Worm (Caenorhabditis elegans) whole organism, L1 larva: ENCODE results near the gene pah-1.

Experiments
- C04F5.9 ChIP-seq: sonication (generic microtip); optimal IDR thresholded peaks from 2 replicates; lab custom pipeline; 2016; ENCODE audit warnings: missing genetic modification characterization, missing compliant biosample characterization
- C16A3.4 ChIP-seq: fragments of 150-350 bp; optimal IDR thresholded peaks from 2 replicates; lab custom pipeline; 2014; ENCODE audit warnings: missing biosample characterization, missing genetic modification characterization
- C34B4.2 ChIP-seq: sonication (generic microtip); optimal IDR thresholded peaks from 2 replicates; lab custom pipeline; 2017; ENCODE audit warnings: mild to moderate bottlenecking, missing genetic modification characterization, missing compliant biosample characterization
- Y116A8C.19 ChIP-seq: sonication (generic microtip); optimal IDR thresholded peaks from 2 replicates; lab custom pipeline; 2016; ENCODE audit warnings: missing compliant biosample characterization, missing genetic modification characterization, borderline replicate concordance
- aha-1 ChIP-seq: fragments of 150-350 bp; optimal IDR thresholded peaks from 2 replicates; lab custom pipeline; 2014; ENCODE audit warnings: missing biosample characterization, missing genetic modification characterization
- alr-1 ChIP-seq: fragments of 200-800 bp; sonication (Bioruptor generic); optimal IDR thresholded peaks from 2 replicates; lab custom pipeline; 2018; ENCODE audit warnings: borderline replicate concordance, mild to moderate bottlenecking, missing genetic modification characterization, missing compliant biosample characterization
- aly-2 ChIP-seq: fragments of 150-350 bp; optimal IDR thresholded peaks from 2 replicates; lab custom pipeline; 2014; ENCODE audit warnings: missing biosample characterization, missing genetic modification characterization
- blmp-1 ChIP-seq: fragments of 150-350 bp; optimal IDR thresholded peaks from 2 replicates; lab custom pipeline; 2014; ENCODE audit warnings: missing biosample characterization, missing genetic modification characterization
- ceh-63 ChIP-seq: fragments of 200-800 bp; sonication (Bioruptor generic); optimal IDR thresholded peaks from 2 replicates; lab custom pipeline; 2018; ENCODE audit warnings: mild to moderate bottlenecking, missing genetic modification characterization, missing compliant biosample characterization
- ceh-82 ChIP-seq, 3 experiments: fragments of 150-350 bp in 1 of 3; sonication (generic microtip) in 2 of 3; optimal IDR thresholded peaks; 2 replicates each; lab custom pipeline; 2014 to 2017; ENCODE audit warnings: missing biosample characterization in 3 of 3, missing genetic modification characterization in 3 of 3
- ceh-90 ChIP-seq: sonication (generic microtip); optimal IDR thresholded peaks from 2 replicates; lab custom pipeline; 2016; ENCODE audit warnings: missing genetic modification characterization, missing compliant biosample characterization
- ces-1 ChIP-seq: fragments of 150-350 bp; optimal IDR thresholded peaks from 2 replicates; lab custom pipeline; 2014; ENCODE audit warnings: missing biosample characterization, missing genetic modification reagents, missing genetic modification characterization
- dpl-1 ChIP-seq, 3 experiments: fragments of 150-350 bp in 2 of 3; sonication (generic microtip) in 1 of 3; optimal IDR thresholded peaks; 2 replicates each; lab custom pipeline; 2014 to 2017; ENCODE audit warnings: missing biosample characterization in 3 of 3, missing genetic modification characterization in 3 of 3, missing genetic modification reagents in 3 of 3
- dsc-1 ChIP-seq: sonication (generic microtip); optimal IDR thresholded peaks from 2 replicates; lab custom pipeline; 2016; ENCODE audit warnings: mild to moderate bottlenecking, missing genetic modification characterization, missing compliant biosample characterization
- efl-1 ChIP-seq, 4 experiments: fragments of 150-350 bp; optimal IDR thresholded peaks in 3 of 4; peaks in 1 of 4; 1 replicate in 1 of 4; 2 replicates in 3 of 4; lab custom pipeline; 2014; ENCODE audit warnings: missing biosample characterization in 2 of 4, missing genetic modification characterization in 2 of 4, missing genetic modification reagents in 2 of 4
- egl-27 ChIP-seq, 2 experiments: fragments of 150-350 bp in 1 of 2; sonication (generic microtip); optimal IDR thresholded peaks; 3 replicates each; lab custom pipeline; 2017 to 2018; ENCODE audit warnings: missing biosample characterization in 2 of 2, missing genetic modification characterization in 2 of 2, missing genetic modification reagents in 2 of 2
- elt-2 ChIP-seq: sonication (generic microtip); optimal IDR thresholded peaks from 2 replicates; lab custom pipeline; 2016; ENCODE audit warnings: missing genetic modification characterization, mild to moderate bottlenecking, inconsistent platforms, missing compliant biosample characterization, missing genetic modification reagents
- fos-1 ChIP-seq: fragments of 150-350 bp; optimal IDR thresholded peaks from 2 replicates; lab custom pipeline; 2014; ENCODE audit warnings: missing biosample characterization, missing genetic modification characterization
- hlh-17 ChIP-seq: fragments of 200-800 bp; sonication (Bioruptor generic); optimal IDR thresholded peaks from 2 replicates; lab custom pipeline; 2018; ENCODE audit warnings: missing genetic modification characterization, mild to moderate bottlenecking, missing compliant biosample characterization, moderate library complexity, borderline replicate concordance
- isw-1 ChIP-seq: fragments of 200-800 bp; sonication (Bioruptor generic); IDR thresholded peaks from 2 replicates; pipeline ENCODE4 v1.3.6; 2022; ENCODE audit warnings: missing genetic modification characterization, missing compliant biosample characterization
- jun-1 ChIP-seq: fragments of 150-350 bp; optimal IDR thresholded peaks from 2 replicates; lab custom pipeline; 2014; ENCODE audit warnings: missing biosample characterization, missing genetic modification reagents, missing genetic modification characterization
- lin-13 ChIP-seq: fragments of 150-350 bp; optimal IDR thresholded peaks from 2 replicates; lab custom pipeline; 2014; ENCODE audit warnings: missing biosample characterization, missing genetic modification reagents, missing genetic modification characterization
- lin-15B ChIP-seq: fragments of 150-350 bp; sonication (generic microtip); optimal IDR thresholded peaks from 3 replicates; lab custom pipeline; 2014; ENCODE audit warnings: missing biosample characterization, missing genetic modification characterization
- lin-35 ChIP-seq, 2 experiments: fragments of 150-350 bp; optimal IDR thresholded peaks; 2 replicates each; lab custom pipeline; 2014; ENCODE audit warnings: missing biosample characterization in 2 of 2, missing genetic modification characterization in 2 of 2, missing genetic modification reagents in 2 of 2
- lin-39 ChIP-seq: fragments of 150-350 bp; optimal IDR thresholded peaks from 2 replicates; lab custom pipeline; 2014; ENCODE audit warnings: missing biosample characterization, missing genetic modification reagents, missing genetic modification characterization
- mab-9 ChIP-seq: fragments of 200-800 bp; sonication (Bioruptor generic); IDR thresholded peaks from 2 replicates; pipeline ENCODE4 v1.3.6; 2022; ENCODE audit warnings: missing genetic modification reagents, missing genetic modification characterization, missing compliant biosample characterization
- mef-2 ChIP-seq: fragments of 150-350 bp; optimal IDR thresholded peaks from 2 replicates; lab custom pipeline; 2014; ENCODE audit warnings: missing biosample characterization, missing genetic modification characterization
- mep-1 ChIP-seq: fragments of 150-350 bp; optimal IDR thresholded peaks from 2 replicates; lab custom pipeline; 2014; ENCODE audit warnings: missing biosample characterization, missing genetic modification characterization
- nhr-12 ChIP-seq: sonication (generic microtip); optimal IDR thresholded peaks from 2 replicates; lab custom pipeline; 2017; ENCODE audit warnings: missing biosample characterization, missing genetic modification characterization
- nhr-20 ChIP-seq: sonication (generic microtip); optimal IDR thresholded peaks from 2 replicates; lab custom pipeline; 2016; ENCODE audit warnings: mild to moderate bottlenecking, missing genetic modification characterization, missing compliant biosample characterization
- nhr-28 ChIP-seq: fragments of 150-350 bp; optimal IDR thresholded peaks from 2 replicates; lab custom pipeline; 2014; ENCODE audit warnings: missing biosample characterization, missing genetic modification characterization
- nhr-47 ChIP-seq: sonication (generic microtip); optimal IDR thresholded peaks from 2 replicates; lab custom pipeline; 2016; ENCODE audit warnings: mild to moderate bottlenecking, missing genetic modification characterization, moderate library complexity, missing compliant biosample characterization
- nhr-71 ChIP-seq: sonication (generic microtip); optimal IDR thresholded peaks from 2 replicates; lab custom pipeline; 2016; ENCODE audit warnings: mild to moderate bottlenecking, missing genetic modification characterization, moderate library complexity, missing compliant biosample characterization
- nhr-85 ChIP-seq: sonication (generic microtip); peaks from one replicate; lab custom pipeline; 2016; ENCODE audit warnings: missing genetic modification characterization, inconsistent platforms, missing compliant biosample characterization
- pag-3 ChIP-seq: sonication (generic microtip); optimal IDR thresholded peaks from 2 replicates; lab custom pipeline; 2017; ENCODE audit warnings: missing genetic modification characterization, mild to moderate bottlenecking, missing compliant biosample characterization, antibody characterized with exemption, borderline replicate concordance; ENCODE audit not compliant: insufficient read depth
- pqm-1 ChIP-seq: sonication (generic microtip); optimal IDR thresholded peaks from 3 replicates; lab custom pipeline; 2017; ENCODE audit warnings: missing biosample characterization, missing genetic modification characterization
- rnt-1 ChIP-seq: sonication (generic microtip); optimal IDR thresholded peaks from 2 replicates; lab custom pipeline; 2016; ENCODE audit warnings: mild to moderate bottlenecking, missing genetic modification characterization, moderate library complexity, missing compliant biosample characterization
- skn-1 ChIP-seq: fragments of 150-350 bp; optimal IDR thresholded peaks from 2 replicates; lab custom pipeline; 2014; ENCODE audit warnings: missing biosample characterization, missing genetic modification characterization
- snpc-4 ChIP-seq: fragments of 150-350 bp; optimal IDR thresholded peaks from 2 replicates; lab custom pipeline; 2014; ENCODE audit warnings: missing biosample characterization, missing genetic modification characterization
- snu-23 ChIP-seq: sonication (generic microtip); optimal IDR thresholded peaks from 2 replicates; lab custom pipeline; 2016; ENCODE audit warnings: missing genetic modification characterization, missing compliant biosample characterization
- sox-4 ChIP-seq: sonication (generic microtip); optimal IDR thresholded peaks from 2 replicates; lab custom pipeline; 2016; ENCODE audit warnings: missing genetic modification characterization, missing compliant biosample characterization
- swsn-7 ChIP-seq: sonication (generic microtip); optimal IDR thresholded peaks from 2 replicates; lab custom pipeline; 2016; ENCODE audit warnings: missing genetic modification characterization, missing compliant biosample characterization
- unc-130 ChIP-seq: fragments of 150-350 bp; optimal IDR thresholded peaks from 2 replicates; lab custom pipeline; 2017; ENCODE audit warnings: missing biosample characterization, missing genetic modification characterization, inconsistent platforms
- unc-62 ChIP-seq: fragments of 150-350 bp; optimal IDR thresholded peaks from 2 replicates; lab custom pipeline; 2014; ENCODE audit warnings: missing biosample characterization, missing genetic modification reagents, missing genetic modification characterization
- unc-86 ChIP-seq: sonication (generic microtip); optimal IDR thresholded peaks from 2 replicates; lab custom pipeline; 2016; ENCODE audit warnings: missing genetic modification characterization, missing compliant biosample characterization
- vab-15 ChIP-seq: sonication (generic microtip); optimal IDR thresholded peaks from 2 replicates; lab custom pipeline; 2017; ENCODE audit warnings: missing genotype, mild to moderate bottlenecking, missing genetic modification characterization, missing compliant biosample characterization
- ztf-4 ChIP-seq: fragments of 150-350 bp; optimal IDR thresholded peaks from 2 replicates; lab custom pipeline; 2014; ENCODE audit warnings: missing biosample characterization, missing genetic modification characterization

pah-1 gene

DNA sequence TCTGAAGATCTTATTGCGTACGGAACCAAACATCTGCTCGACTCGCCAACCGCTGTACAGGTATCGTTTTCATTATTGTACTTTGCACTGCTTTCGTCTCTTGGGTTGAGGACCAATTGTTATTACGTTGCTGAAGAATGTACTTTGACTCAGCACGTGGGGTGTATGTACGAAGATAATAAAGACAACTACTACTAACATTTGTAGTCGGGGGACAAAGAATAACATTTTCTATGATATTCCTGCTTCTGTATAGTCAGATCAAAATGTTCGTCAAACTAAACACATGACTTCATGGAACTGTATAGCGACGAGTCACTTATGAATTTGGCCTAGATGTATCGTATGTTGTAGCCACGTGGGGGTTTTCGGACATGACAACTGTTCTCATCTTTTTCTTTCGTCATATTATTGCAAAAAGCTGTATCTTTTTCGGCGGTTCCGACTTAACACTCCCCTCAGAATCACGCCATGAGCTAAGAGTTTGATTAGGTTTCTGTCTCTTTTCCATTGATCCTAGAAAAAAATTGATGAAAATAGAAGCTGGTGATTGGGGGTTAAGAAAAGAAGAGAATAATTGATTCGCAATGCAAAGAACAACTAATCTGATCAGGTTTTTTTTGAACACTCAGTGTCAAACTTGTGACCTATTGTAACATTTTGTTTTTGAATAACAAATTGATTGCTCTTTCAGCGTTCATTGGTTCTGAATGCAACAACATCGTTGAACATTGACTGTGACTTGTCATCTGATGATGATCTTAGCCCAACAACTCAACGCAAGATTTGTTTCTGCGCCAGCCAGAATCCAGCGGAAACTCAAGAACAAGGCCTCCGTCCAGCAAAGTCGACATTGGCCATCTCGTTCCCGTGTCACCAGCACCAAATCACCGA is 22.0 kb downstream of the pah-1 start (continued):
- TF ChIP-seq Y116A8C.19 (tag; lab: Kevin White, UChicago) = no peak
- TF ChIP-seq rnt-1 (tag; lab: Kevin White, UChicago) = peak; percentile 50

DNA sequence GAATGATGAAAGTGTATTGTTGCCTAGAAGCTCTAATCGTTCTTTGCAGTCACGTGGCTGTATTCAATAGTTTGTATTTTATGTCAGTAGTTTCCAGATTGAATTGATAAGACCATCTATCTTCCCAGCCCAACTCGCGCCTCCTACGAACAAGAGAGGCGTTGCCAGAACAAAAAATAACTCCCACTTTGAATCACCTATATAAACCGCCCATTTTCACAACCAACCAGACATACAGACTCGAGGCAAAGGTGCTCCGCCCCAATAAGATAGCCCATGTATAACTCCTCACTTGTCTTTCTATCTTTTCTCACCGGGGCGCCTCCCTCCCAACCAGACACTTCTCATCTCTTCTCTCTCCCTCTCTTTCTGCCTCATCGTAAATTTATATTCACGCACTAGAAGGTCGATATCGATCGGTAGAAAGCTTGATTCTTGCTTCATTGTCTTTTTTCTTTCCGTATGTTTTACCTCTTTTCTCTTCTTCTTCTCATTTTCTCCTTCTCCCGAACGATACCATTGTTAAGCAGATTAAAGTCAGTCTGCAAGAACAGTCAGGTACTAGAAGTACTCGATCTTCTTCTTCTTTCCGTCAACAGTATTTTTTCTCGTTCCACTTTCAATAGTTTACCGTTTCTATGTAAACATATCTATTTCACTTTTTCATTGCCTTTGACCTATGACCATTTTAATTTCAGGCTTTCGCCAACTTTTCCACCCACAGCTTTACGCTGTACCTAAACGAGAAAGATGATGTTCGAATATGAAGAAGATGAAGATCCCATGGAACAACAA is 23.2 kb downstream of the pah-1 start, which contains the start of gene mak-1:
Gene mak-1 (plus strand): TSS at position 693 of the 795 bp plus-strand sequence.
- no peak for TF ChIP-seq snpc-4 (tag; lab: Kevin White, UChicago)
- peak; percentile 11 for TF ChIP-seq swsn-7
- no peak for TF ChIP-seq ceh-90 (tag; lab: Kevin White, UChicago)
- no peak for TF ChIP-seq nhr-28 (tag; lab: Kevin White, UChicago)
- TF ChIP-seq nhr-47 (tag; lab: Kevin White, UChicago) = peak; percentile 22
- no peak for TF ChIP-seq C16A3.4
- no peak for TF ChIP-seq mef-2 (tag; lab: Kevin White, UChicago)
- no peak for TF ChIP-seq hlh-17 (GFP tag; lab: Kevin White, UChicago)
- no peak for TF ChIP-seq lin-39 (tag; lab: Kevin White, UChicago)
- no peak for TF ChIP-seq lin-15B (tag; lab: Kevin White, UChicago)
- TF ChIP-seq C04F5.9 (tag; lab: Kevin White, UChicago) = no peak
- no peak for TF ChIP-seq unc-62 (GFP tag; lab: Kevin White, UChicago)
- TF ChIP-seq elt-2 (tag; lab: Kevin White, UChicago) = peak; percentile 71
- TF ChIP-seq efl-1 (optimal IDR thresholded peaks at IDR 0.05; lab: Kevin White, UChicago) = no peak
- no peak for TF ChIP-seq efl-1 (GFP tag; optimal IDR thresholded peaks at IDR 0.05 in 1 of 2; lab: Kevin White, UChicago)
- TF ChIP-seq snu-23 (GFP tag; lab: Kevin White, UChicago) = peak; percentile 67
- TF ChIP-seq lin-35 (GFP tag; optimal IDR thresholded peaks at IDR 0.05; lab: Kevin White, UChicago) = peak; percentile 26 to 56
- TF ChIP-seq fos-1 (tag; lab: Kevin White, UChicago) = no peak
- no peak for TF ChIP-seq jun-1 (tag; lab: Kevin White, UChicago)
- TF ChIP-seq pag-3 (tag; lab: Kevin White, UChicago) = no peak
- TF ChIP-seq unc-130 (tag; lab: Kevin White, UChicago) = peak; percentile 17
- TF ChIP-seq mep-1 (tag; lab: Kevin White, UChicago) = peak; percentile 2
- no peak for TF ChIP-seq lin-13 (GFP tag; lab: Kevin White, UChicago)
- no peak for TF ChIP-seq vab-15 (tag; lab: Kevin White, UChicago)
- TF ChIP-seq C34B4.2 (tag; lab: Kevin White, UChicago) = no peak
- TF ChIP-seq nhr-12 (tag; lab: Kevin White, UChicago) = no peak
- no peak for TF ChIP-seq isw-1
- TF ChIP-seq dpl-1 (GFP tag; optimal IDR thresholded peaks at IDR 0.05; lab: Kevin White, UChicago) = peak in 1 of 3 experiments; percentile 24
- TF ChIP-seq sox-4 (tag; lab: Kevin White, UChicago) = no peak
- no peak for TF ChIP-seq alr-1 (tag; lab: Kevin White, UChicago)
- TF ChIP-seq aly-2 (tag; lab: Kevin White, UChicago) = no peak
- TF ChIP-seq ces-1 (GFP tag; lab: Kevin White, UChicago) = no peak
- TF ChIP-seq blmp-1 = peak; percentile 56
- TF ChIP-seq pqm-1 (tag; lab: Kevin White, UChicago) = no peak
- TF ChIP-seq aha-1 (tag; lab: Kevin White, UChicago) = no peak
- peak; percentile 86 for TF ChIP-seq nhr-85
- TF ChIP-seq ceh-82 (tag; optimal IDR thresholded peaks at IDR 0.05; lab: Kevin White, UChicago) = no peak
- no peak for TF ChIP-seq skn-1 (tag; lab: Kevin White, UChicago)
- TF ChIP-seq ztf-4 (tag; lab: Kevin White, UChicago) = no peak
- TF ChIP-seq mab-9 (GFP tag; lab: Robert Waterston, UW) = no peak
- no peak for TF ChIP-seq egl-27 (tag; optimal IDR thresholded peaks at IDR 0.05; lab: Kevin White, UChicago)
- TF ChIP-seq dsc-1 = no peak
- no peak for TF ChIP-seq ceh-63
- peak; percentile 49 for TF ChIP-seq rnt-1 (tag; lab: Kevin White, UChicago)
- peak; percentile 60 for TF ChIP-seq nhr-71 (tag; lab: Kevin White, UChicago)
- TF ChIP-seq nhr-20 (tag; lab: Kevin White, UChicago) = peak; percentile 81
- TF ChIP-seq unc-86 (tag; lab: Kevin White, UChicago) = no peak
